Worm (Caenorhabditis elegans) whole organism, L1 larva: ENCODE results near the gene aagr-1.
"Not testable (repeated sequence)": the region's sequence is repeated elsewhere in the genome, so short reads cannot be mapped to it uniquely, and the experiment has no call there.

Experiments
- C34B4.2 ChIP-seq: sonication (generic microtip); optimal IDR thresholded peaks from 2 replicates; lab custom pipeline; 2017; ENCODE audit warnings: mild to moderate bottlenecking, missing genetic modification characterization, missing compliant biosample characterization
- F16B12.6 ChIP-seq: fragments of 150-350 bp; optimal IDR thresholded peaks from 2 replicates; lab custom pipeline; 2014; ENCODE audit warnings: missing biosample characterization, missing genetic modification characterization
- ceh-63 ChIP-seq: fragments of 200-800 bp; sonication (Bioruptor generic); optimal IDR thresholded peaks from 2 replicates; lab custom pipeline; 2018; ENCODE audit warnings: mild to moderate bottlenecking, missing genetic modification characterization, missing compliant biosample characterization
- ceh-90 ChIP-seq: sonication (generic microtip); optimal IDR thresholded peaks from 2 replicates; lab custom pipeline; 2016; ENCODE audit warnings: missing genetic modification characterization, missing compliant biosample characterization
- ces-1 ChIP-seq: fragments of 150-350 bp; optimal IDR thresholded peaks from 2 replicates; lab custom pipeline; 2014; ENCODE audit warnings: missing biosample characterization, missing genetic modification reagents, missing genetic modification characterization
- dpl-1 ChIP-seq, 3 experiments: fragments of 150-350 bp in 2 of 3; sonication (generic microtip) in 1 of 3; optimal IDR thresholded peaks; 2 replicates each; lab custom pipeline; 2014 to 2017; ENCODE audit warnings: missing biosample characterization in 3 of 3, missing genetic modification characterization in 3 of 3, missing genetic modification reagents in 3 of 3
- dsc-1 ChIP-seq: sonication (generic microtip); optimal IDR thresholded peaks from 2 replicates; lab custom pipeline; 2016; ENCODE audit warnings: mild to moderate bottlenecking, missing genetic modification characterization, missing compliant biosample characterization
- efl-1 ChIP-seq, 4 experiments: fragments of 150-350 bp; optimal IDR thresholded peaks in 3 of 4; peaks in 1 of 4; 1 replicate in 1 of 4; 2 replicates in 3 of 4; lab custom pipeline; 2014; ENCODE audit warnings: missing biosample characterization in 2 of 4, missing genetic modification characterization in 2 of 4, missing genetic modification reagents in 2 of 4
- efl-3 ChIP-seq: fragments of 200-800 bp; sonication (Bioruptor generic); optimal IDR thresholded peaks from 2 replicates; lab custom pipeline; 2018; ENCODE audit warnings: mild to moderate bottlenecking, missing genetic modification characterization, missing compliant biosample characterization
- egl-13 ChIP-seq: sonication (generic microtip); optimal IDR thresholded peaks from 2 replicates; lab custom pipeline; 2016; ENCODE audit warnings: missing genotype, missing genetic modification reagents, missing genetic modification characterization, missing compliant biosample characterization
- fkh-10 ChIP-seq: sonication (generic microtip); optimal IDR thresholded peaks from 2 replicates; lab custom pipeline; 2017; ENCODE audit warnings: missing biosample characterization, missing genetic modification reagents, missing genetic modification characterization
- fkh-4 ChIP-seq: sonication (generic microtip); optimal IDR thresholded peaks from 2 replicates; lab custom pipeline; 2016; ENCODE audit warnings: missing compliant biosample characterization, missing genetic modification characterization, borderline replicate concordance
- fos-1 ChIP-seq: fragments of 150-350 bp; optimal IDR thresholded peaks from 2 replicates; lab custom pipeline; 2014; ENCODE audit warnings: missing biosample characterization, missing genetic modification characterization
- lin-13 ChIP-seq: fragments of 150-350 bp; optimal IDR thresholded peaks from 2 replicates; lab custom pipeline; 2014; ENCODE audit warnings: missing biosample characterization, missing genetic modification reagents, missing genetic modification characterization
- lin-14 ChIP-seq: fragments of 200-800 bp; sonication (Bioruptor generic); optimal IDR thresholded peaks from 2 replicates; lab custom pipeline; 2018; ENCODE audit warnings: mild to moderate bottlenecking, missing genetic modification characterization, moderate library complexity, missing compliant biosample characterization
- lin-35 ChIP-seq, 2 experiments: fragments of 150-350 bp; optimal IDR thresholded peaks; 2 replicates each; lab custom pipeline; 2014; ENCODE audit warnings: missing biosample characterization in 2 of 2, missing genetic modification characterization in 2 of 2, missing genetic modification reagents in 2 of 2
- nhr-28 ChIP-seq: fragments of 150-350 bp; optimal IDR thresholded peaks from 2 replicates; lab custom pipeline; 2014; ENCODE audit warnings: missing biosample characterization, missing genetic modification characterization
- nhr-47 ChIP-seq: sonication (generic microtip); optimal IDR thresholded peaks from 2 replicates; lab custom pipeline; 2016; ENCODE audit warnings: mild to moderate bottlenecking, missing genetic modification characterization, moderate library complexity, missing compliant biosample characterization
- nhr-71 ChIP-seq: sonication (generic microtip); optimal IDR thresholded peaks from 2 replicates; lab custom pipeline; 2016; ENCODE audit warnings: mild to moderate bottlenecking, missing genetic modification characterization, moderate library complexity, missing compliant biosample characterization
- nhr-76 ChIP-seq: sonication (generic microtip); optimal IDR thresholded peaks from 2 replicates; lab custom pipeline; 2017; ENCODE audit warnings: missing biosample characterization, missing genetic modification characterization
- snpc-4 ChIP-seq: fragments of 150-350 bp; optimal IDR thresholded peaks from 2 replicates; lab custom pipeline; 2014; ENCODE audit warnings: missing biosample characterization, missing genetic modification characterization
- snu-23 ChIP-seq: sonication (generic microtip); optimal IDR thresholded peaks from 2 replicates; lab custom pipeline; 2016; ENCODE audit warnings: missing genetic modification characterization, missing compliant biosample characterization
- sox-4 ChIP-seq: sonication (generic microtip); optimal IDR thresholded peaks from 2 replicates; lab custom pipeline; 2016; ENCODE audit warnings: missing genetic modification characterization, missing compliant biosample characterization
- unc-98 ChIP-seq: fragments of 200-800 bp; sonication (Bioruptor generic); IDR thresholded peaks from 2 replicates; pipeline ENCODE4 v1.3.6; 2022; ENCODE audit warnings: missing genetic modification characterization, missing compliant biosample characterization
- xbp-1 ChIP-seq: sonication (generic microtip); optimal IDR thresholded peaks from 2 replicates; lab custom pipeline; 2016; ENCODE audit warnings: missing genetic modification characterization, missing compliant biosample characterization
- ztf-11 ChIP-seq, 2 experiments: sonication (generic microtip); optimal IDR thresholded peaks; 2 replicates each; lab custom pipeline; 2016 to 2017; ENCODE audit warnings: missing genetic modification characterization in 2 of 2, missing biosample characterization in 1 of 2, missing compliant biosample characterization in 1 of 2

Gene aagr-1

ce11 chrIV:8352036-8352435 is 14.3 kb upstream of the aagr-1 start, which contains the start of gene F17E9.16:
Gene F17E9.16 (plus strand): TSS chrIV:8352336.
- not testable (repeated sequence) for TF ChIP-seq ztf-11 (tag; optimal IDR thresholded peaks at IDR 0.05; lab: Kevin White, UChicago); snpc-4 (tag; lab: Kevin White, UChicago); lin-13 (GFP tag; lab: Kevin White, UChicago)

ce11 chrIV:8354572-8354971 is 11.7 kb upstream of the aagr-1 start, which contains the start of gene F17E9.3:
Gene F17E9.3 (plus strand): TSS chrIV:8354872.
- TF ChIP-seq fkh-10 (no peak), C34B4.2 (no peak)

ce11 chrIV:8355592-8355991 is 10.7 kb upstream of the aagr-1 start, which contains the start of the genes F17E9.2 and col-116:
Gene F17E9.2 (plus strand): TSS chrIV:8355892.
Gene col-116 (plus strand): TSS chrIV:8355906.
- TF ChIP-seq dsc-1 (no peak), efl-1 (optimal IDR thresholded peaks at IDR 0.05; lab: Kevin White, UChicago) (no peak), efl-1 (GFP tag; optimal IDR thresholded peaks at IDR 0.05 in 1 of 2; lab: Kevin White, UChicago) (peak in 1 of 2 experiments; percentile 60)

- TF ChIP-seq efl-1 (optimal IDR thresholded peaks at IDR 0.05; lab: Kevin White, UChicago), result no peak
- TF ChIP-seq efl-1 (GFP tag; optimal IDR thresholded peaks at IDR 0.05 in 1 of 2; lab: Kevin White, UChicago), result peak in 1 of 2 experiments; percentile 81
- no peak for TF ChIP-seq ceh-63
- no peak for TF ChIP-seq fkh-4 (tag; lab: Kevin White, UChicago)
- no peak for TF ChIP-seq sox-4 (tag; lab: Kevin White, UChicago)
- TF ChIP-seq nhr-47 (tag; lab: Kevin White, UChicago), result no peak
- TF ChIP-seq xbp-1, result no peak
- TF ChIP-seq snpc-4 (tag; lab: Kevin White, UChicago), result no peak
Measured at ce11 chrIV:8357299-8357698, 9.0 kb upstream of the aagr-1 start.

- no peak for TF ChIP-seq nhr-71 (tag; lab: Kevin White, UChicago)
- no peak for TF ChIP-seq fos-1 (tag; lab: Kevin White, UChicago)
- TF ChIP-seq nhr-28, result no peak
- no peak for TF ChIP-seq F16B12.6 (tag; lab: Kevin White, UChicago)
- TF ChIP-seq nhr-76, result no peak
Measured at ce11 chrIV:8358492-8358891, 7.8 kb upstream of the aagr-1 start, which contains the start of gene D2096.13. Gene D2096.13 (minus strand): TSS chrIV:8358592.

ce11 chrIV:8359716-8360407 is 6.5 kb upstream of the aagr-1 start, which contains the start of gene D2096.5:
Gene D2096.5 (minus strand): TSS chrIV:8359766.
- peak; percentile 34 for TF ChIP-seq egl-13 (tag; lab: Kevin White, UChicago)
- TF ChIP-seq efl-1 (optimal IDR thresholded peaks at IDR 0.05; lab: Kevin White, UChicago), result peak; percentile 37 to 52
- TF ChIP-seq efl-1 (GFP tag; optimal IDR thresholded peaks at IDR 0.05 in 1 of 2; lab: Kevin White, UChicago), result peak in 1 of 2 experiments; percentile 27
- no peak for TF ChIP-seq ceh-90 (tag; lab: Kevin White, UChicago)
- peak; percentile 13 for TF ChIP-seq xbp-1
- TF ChIP-seq efl-3, result no peak
- peak; percentile 20 for TF ChIP-seq snu-23 (GFP tag; lab: Kevin White, UChicago)
- TF ChIP-seq dpl-1 (GFP tag; optimal IDR thresholded peaks at IDR 0.05; lab: Kevin White, UChicago), result peak in 1 of 3 experiments; percentile 46
- no peak for TF ChIP-seq ces-1 (GFP tag; lab: Kevin White, UChicago)
- TF ChIP-seq lin-35 (GFP tag; optimal IDR thresholded peaks at IDR 0.05; lab: Kevin White, UChicago), result peak in 1 of 2 experiments; percentile 47
- TF ChIP-seq lin-14 (GFP tag; lab: Kevin White, UChicago), result peak; percentile 59

- TF ChIP-seq sox-4 (tag; lab: Kevin White, UChicago) (no peak), unc-98 (no peak), ceh-63 (no peak)
- TF ChIP-seq, all 84 proteins: peak for 0
Measured at ce11 chrIV:8360817-8361216, 5.5 kb upstream of the aagr-1 start, which contains the start of gene sqv-1. Gene sqv-1 (plus strand): TSS chrIV:8361117.
